Fruit fly (Drosophila melanogaster) whole organism, embryonic: ENCODE measurements around the gene CG14931.

Experiments
- CG10267 ChIP-seq: fragments of 200-800 bp; sonication (Bioruptor generic); optimal IDR thresholded peaks from 2 replicates; lab custom pipeline; 2018; ENCODE audit warnings: missing biosample characterization, mild to moderate bottlenecking, missing genetic modification characterization, moderate library complexity
- CG10462 ChIP-seq: fragments of 200-800 bp; sonication (Bioruptor generic); optimal IDR thresholded peaks from 2 replicates; lab custom pipeline; 2016; ENCODE audit warnings: missing biosample characterization, missing genetic modification characterization
- CG10543 ChIP-seq: fragments of 200-800 bp; sonication (Bioruptor generic); optimal IDR thresholded peaks from 3 replicates; lab custom pipeline; 2017; ENCODE audit warnings: missing biosample characterization, mild to moderate bottlenecking, missing genetic modification characterization, moderate library complexity
- CG11085 ChIP-seq: fragments of 200-800 bp; sonication (Bioruptor generic); IDR thresholded peaks from 2 replicates; pipeline ENCODE4 v1.3.6; 2022; ENCODE audit warnings: missing biosample characterization, missing genetic modification characterization
- CG11456 ChIP-seq: fragments of 200-800 bp; sonication (Bioruptor generic); IDR thresholded peaks from 3 replicates; pipeline ENCODE4 v1.3.6; 2022; ENCODE audit warnings: missing biosample characterization, missing genetic modification characterization
- CG15269 ChIP-seq: fragments of 200-800 bp; sonication (Bioruptor generic); optimal IDR thresholded peaks from 2 replicates; lab custom pipeline; 2018; ENCODE audit warnings: missing biosample characterization, mild to moderate bottlenecking, missing genetic modification characterization, moderate library complexity
- CG16813 ChIP-seq: fragments of 200-800 bp; sonication (Bioruptor generic); IDR thresholded peaks from 3 replicates; pipeline ENCODE4 v1.3.6; 2022; ENCODE audit warnings: missing biosample characterization, missing genetic modification characterization; ENCODE audit not compliant: partially characterized antibody
- CG17385 ChIP-seq: fragments of 200-800 bp; sonication (Bioruptor generic); optimal IDR thresholded peaks from 3 replicates; lab custom pipeline; 2018; ENCODE audit warnings: missing biosample characterization, mild to moderate bottlenecking, missing genetic modification characterization
- CG18599 ChIP-seq: fragments of 200-800 bp; sonication (Bioruptor generic); optimal IDR thresholded peaks from 3 replicates; lab custom pipeline; 2017; ENCODE audit warnings: missing biosample characterization, missing genetic modification characterization, mild to moderate bottlenecking, moderate library complexity, missing genetic modification reagents
- CG2678 ChIP-seq: fragments of 200-800 bp; sonication (Bioruptor generic); optimal IDR thresholded peaks from 3 replicates; lab custom pipeline; 2019; ENCODE audit warnings: missing biosample characterization, mild to moderate bottlenecking, missing genetic modification characterization, moderate library complexity
- CG2889 ChIP-seq: fragments of 200-800 bp; sonication (Bioruptor generic); IDR thresholded peaks from 3 replicates; pipeline ENCODE4 v1.3.6; 2022; ENCODE audit warnings: missing biosample characterization, missing genetic modification characterization
- CG30403 ChIP-seq: fragments of 200-800 bp; sonication (Bioruptor generic); optimal IDR thresholded peaks from 3 replicates; lab custom pipeline; 2016; ENCODE audit warnings: missing biosample characterization, missing genetic modification characterization
- CG3065 ChIP-seq: fragments of 200-800 bp; sonication (Bioruptor generic); optimal IDR thresholded peaks from 2 replicates; lab custom pipeline; 2016; ENCODE audit warnings: missing biosample characterization, missing genetic modification characterization
- CG31365 ChIP-seq: fragments of 200-800 bp; sonication (Bioruptor generic); optimal IDR thresholded peaks from 2 replicates; lab custom pipeline; 2018; ENCODE audit warnings: missing biosample characterization, mild to moderate bottlenecking, missing genetic modification characterization
- CG34376 ChIP-seq: fragments of 200-800 bp; sonication (Bioruptor generic); optimal IDR thresholded peaks from 2 replicates; lab custom pipeline; 2018; ENCODE audit warnings: missing biosample characterization, mild to moderate bottlenecking, missing genetic modification characterization
- CG3995 ChIP-seq: fragments of 200-800 bp; sonication (Bioruptor generic); optimal IDR thresholded peaks from 3 replicates; lab custom pipeline; 2016; ENCODE audit warnings: missing biosample characterization, missing genetic modification characterization
- CG6272 ChIP-seq: fragments of 200-800 bp; sonication (Bioruptor generic); IDR thresholded peaks from 2 replicates; pipeline ENCODE4 v1.3.6; 2022; ENCODE audit warnings: missing biosample characterization, missing genetic modification characterization
- CG6654 ChIP-seq: fragments of 200-800 bp; sonication (Bioruptor generic); optimal IDR thresholded peaks from 2 replicates; lab custom pipeline; 2017; ENCODE audit warnings: missing biosample characterization, mild to moderate bottlenecking, missing genetic modification characterization
- CG8359 ChIP-seq: fragments of 200-800 bp; sonication (Bioruptor generic); optimal IDR thresholded peaks from 2 replicates; lab custom pipeline; 2017; ENCODE audit warnings: missing biosample characterization, mild to moderate bottlenecking, missing genetic modification characterization, borderline replicate concordance
- CG8478 ChIP-seq: fragments of >200 bp; optimal IDR thresholded peaks from 2 replicates; lab custom pipeline; 2018
- CG8765 ChIP-seq: fragments of 200-800 bp; sonication (Bioruptor generic); IDR thresholded peaks from 2 replicates; pipeline ENCODE4 v1.3.6; 2022; ENCODE audit warnings: missing biosample characterization, missing genetic modification characterization
- CG8924 ChIP-seq: fragments of 200-800 bp; optimal IDR thresholded peaks from 3 replicates; lab custom pipeline; 2019; ENCODE audit warnings: missing biosample characterization, mild to moderate bottlenecking, missing genetic modification characterization, moderate library complexity
- CG9437 ChIP-seq: fragments of 200-800 bp; sonication (Bioruptor generic); optimal IDR thresholded peaks from 2 replicates; lab custom pipeline; 2018; ENCODE audit warnings: missing biosample characterization, mild to moderate bottlenecking, missing genetic modification characterization
- CG9932 ChIP-seq: fragments of 200-800 bp; sonication (Bioruptor generic); IDR thresholded peaks from 2 replicates; pipeline ENCODE4 v1.3.6; 2022; ENCODE audit warnings: missing biosample characterization, missing genetic modification characterization
- CTCF ChIP-seq: fragments of 200-800 bp; sonication (Bioruptor generic); optimal IDR thresholded peaks from 2 replicates; lab custom pipeline; 2017; ENCODE audit warnings: missing biosample characterization, mild to moderate bottlenecking, missing genetic modification characterization, moderate library complexity
- Chrac-16 ChIP-seq: fragments of 200-800 bp; sonication (Bioruptor generic); optimal IDR thresholded peaks from 3 replicates; lab custom pipeline; 2016; ENCODE audit warnings: missing biosample characterization, missing genetic modification characterization
- CkIIα-i1 ChIP-seq: fragments of 200-800 bp; sonication (Bioruptor generic); IDR thresholded peaks from 2 replicates; pipeline ENCODE4 v1.3.6; 2022; ENCODE audit warnings: missing biosample characterization, missing genetic modification characterization
- E2f2 ChIP-seq: fragments of 200-800 bp; sonication (Bioruptor generic); IDR thresholded peaks from 2 replicates; pipeline ENCODE4 v1.3.6; 2022; ENCODE audit warnings: missing biosample characterization, missing genetic modification characterization
- Eip74EF ChIP-seq, 2 experiments: fragments of 200-800 bp in 1 of 2; fragments of >200 bp in 1 of 2; sonication (Bioruptor generic) in 1 of 2; optimal IDR thresholded peaks; 2 replicates each; lab custom pipeline; 2017 to 2019; ENCODE audit warnings: missing biosample characterization in 2 of 2, missing genetic modification characterization in 2 of 2, mild to moderate bottlenecking in 1 of 2, moderate library complexity in 1 of 2
- Fer1 ChIP-seq: fragments of 200-800 bp; sonication (Bioruptor generic); optimal IDR thresholded peaks from 2 replicates; lab custom pipeline; 2017; ENCODE audit warnings: missing biosample characterization, mild to moderate bottlenecking, missing genetic modification characterization
- HHEX ChIP-seq: fragments of 200-800 bp; sonication (Bioruptor generic); optimal IDR thresholded peaks from 3 replicates; lab custom pipeline; 2017; ENCODE audit warnings: missing biosample characterization, mild to moderate bottlenecking, missing genetic modification characterization, missing genetic modification reagents
- HLH4C ChIP-seq: fragments of 200-800 bp; sonication (Bioruptor generic); IDR thresholded peaks from 3 replicates; pipeline ENCODE4 v1.3.6; 2022; ENCODE audit warnings: missing biosample characterization, missing genetic modification characterization; ENCODE audit not compliant: partially characterized antibody
- Mrtf ChIP-seq: fragments of 200-800 bp; sonication (Bioruptor generic); IDR thresholded peaks from 3 replicates; pipeline ENCODE4 v1.3.6; 2022; ENCODE audit warnings: missing biosample characterization, missing genetic modification characterization
- Xbp1 ChIP-seq: fragments of 200-800 bp; sonication (Bioruptor generic); optimal IDR thresholded peaks from 3 replicates; lab custom pipeline; 2016; ENCODE audit warnings: missing biosample characterization, mild to moderate bottlenecking, missing genetic modification characterization
- Xrp1 ChIP-seq: fragments of 200-800 bp; sonication (Bioruptor generic); IDR thresholded peaks from 2 replicates; pipeline ENCODE4 v1.3.6; 2022; ENCODE audit warnings: missing biosample characterization, missing genetic modification characterization
- ato ChIP-seq: fragments of 200-800 bp; sonication (Bioruptor generic); IDR thresholded peaks from 2 replicates; pipeline ENCODE4 v1.3.6; 2022; ENCODE audit warnings: missing biosample characterization, missing genetic modification characterization; ENCODE audit not compliant: partially characterized antibody
- bab2 ChIP-seq: fragments of 200-800 bp; sonication (Bioruptor generic); optimal IDR thresholded peaks from 2 replicates; lab custom pipeline; 2016; ENCODE audit warnings: missing biosample characterization, missing genetic modification characterization
- dm ChIP-seq: fragments of 200-800 bp; sonication (Bioruptor generic); optimal IDR thresholded peaks from 3 replicates; lab custom pipeline; 2016; ENCODE audit warnings: missing biosample characterization, missing genetic modification characterization
- hbn ChIP-seq: fragments of 200-800 bp; sonication (Bioruptor generic); IDR thresholded peaks from 2 replicates; pipeline ENCODE4 v1.3.6; 2022; ENCODE audit warnings: missing biosample characterization, missing genetic modification characterization; ENCODE audit not compliant: partially characterized antibody
- inv ChIP-seq: fragments of 200-800 bp; sonication (Bioruptor generic); IDR thresholded peaks from 2 replicates; pipeline ENCODE4 v1.3.6; 2022; ENCODE audit warnings: missing biosample characterization, missing genetic modification characterization; ENCODE audit not compliant: partially characterized antibody
- lola ChIP-seq, 3 experiments: fragments of >200 bp in 2 of 3; fragments of 200-800 bp in 1 of 3; sonication (Bioruptor generic) in 1 of 3; optimal IDR thresholded peaks; 2 replicates each; lab custom pipeline; 2017 to 2019; ENCODE audit warnings: missing biosample characterization in 3 of 3, missing genetic modification characterization in 3 of 3, mild to moderate bottlenecking in 1 of 3, moderate library complexity in 1 of 3
- odd ChIP-seq: fragments of 200-800 bp; sonication (Bioruptor generic); optimal IDR thresholded peaks from 2 replicates; lab custom pipeline; 2017; ENCODE audit warnings: missing biosample characterization, mild to moderate bottlenecking, missing genetic modification characterization
- ro ChIP-seq: fragments of 200-800 bp; sonication (Bioruptor generic); IDR thresholded peaks from 2 replicates; pipeline ENCODE4 v1.3.6; 2022; ENCODE audit warnings: missing biosample characterization, missing genetic modification characterization
- run ChIP-seq: fragments of 200-800 bp; sonication (Bioruptor generic); optimal IDR thresholded peaks from 3 replicates; lab custom pipeline; 2018; ENCODE audit warnings: missing biosample characterization, mild to moderate bottlenecking, missing genetic modification characterization
- sd ChIP-seq: fragments of 200-800 bp; sonication (Bioruptor generic); optimal IDR thresholded peaks from 3 replicates; lab custom pipeline; 2018; ENCODE audit warnings: missing biosample characterization, mild to moderate bottlenecking, missing genetic modification characterization, moderate library complexity
- sug ChIP-seq: fragments of 200-800 bp; optimal IDR thresholded peaks from 2 replicates; lab custom pipeline; 2019; ENCODE audit warnings: missing biosample characterization, mild to moderate bottlenecking, missing genetic modification characterization, moderate library complexity
- tap ChIP-seq: fragments of 200-800 bp; optimal IDR thresholded peaks from 3 replicates; lab custom pipeline; 2019; ENCODE audit warnings: missing biosample characterization, mild to moderate bottlenecking, missing genetic modification characterization, moderate library complexity
- tgo ChIP-seq: fragments of 200-800 bp; sonication (Bioruptor generic); IDR thresholded peaks from 3 replicates; pipeline ENCODE4 v1.3.6; 2022; ENCODE audit warnings: missing biosample characterization, missing genetic modification characterization
- yki ChIP-seq: fragments of >200 bp; optimal IDR thresholded peaks from 3 replicates; lab custom pipeline; 2018

The CG14931 gene

dm6 chr2L:11740595-11740994 is 47.5 kb upstream of the CG14931 start (continued):
- TF ChIP-seq run (tag; lab: Kevin White, UChicago) (peak; percentile 12), inv (GFP tag; lab: Robert Waterston, UW) (no peak), CG10462 (GFP tag; lab: Kevin White, UChicago) (no peak), CG9437 (GFP tag; lab: Kevin White, UChicago) (no peak), CG34376 (GFP tag; lab: Kevin White, UChicago) (peak; percentile 77), tgo (GFP tag; lab: Robert Waterston, UW) (no peak), CG2889 (GFP tag; lab: Robert Waterston, UW) (no peak), odd (no peak), CG10543 (GFP tag; lab: Kevin White, UChicago) (peak; percentile 54), Xrp1 (no peak), Mrtf (GFP tag; lab: Robert Waterston, UW) (no peak), CG3995 (GFP tag; lab: Kevin White, UChicago) (no peak), hbn (GFP tag; lab: Robert Waterston, UW) (no peak), CG10267 (tag; lab: Kevin White, UChicago) (no peak), CkIIα-i1 (GFP tag; lab: Robert Waterston, UW) (no peak), CG8765 (GFP tag; lab: Robert Waterston, UW) (no peak), Chrac-16 (GFP tag; lab: Kevin White, UChicago) (no peak), CG17385 (GFP tag; lab: Kevin White, UChicago) (no peak), Fer1 (GFP tag; lab: Kevin White, UChicago) (peak; percentile 11), CG11085 (GFP tag; lab: Robert Waterston, UW) (no peak), sug (tag; lab: Kevin White, UChicago) (peak; percentile 82), CG6272 (GFP tag; lab: Robert Waterston, UW) (no peak), yki (no peak), CG9932 (GFP tag; lab: Robert Waterston, UW) (no peak), CG8924 (no peak), CG11456 (GFP tag; lab: Robert Waterston, UW) (no peak), Xbp1 (GFP tag; lab: Kevin White, UChicago) (no peak), lola (GFP tag; optimal IDR thresholded peaks at IDR 0.05; lab: Kevin White, UChicago) (no peak), ro (GFP tag; lab: Robert Waterston, UW) (no peak), CG8478 (lab: Kevin White, UChicago) (no peak), CG16813 (GFP tag; lab: Robert Waterston, UW) (no peak), sd (peak; percentile 59), CG31365 (tag; lab: Kevin White, UChicago) (no peak), CG18599 (GFP tag; lab: Kevin White, UChicago) (peak; percentile 10), CTCF (no peak), bab2 (GFP tag; lab: Kevin White, UChicago) (no peak), HHEX (no peak)

- TF ChIP-seq CG9437 (GFP tag; lab: Kevin White, UChicago) = no peak
- TF ChIP-seq E2f2 (GFP tag; lab: Robert Waterston, UW) = no peak
- TF ChIP-seq tap (tag; lab: Kevin White, UChicago) = no peak
- no peak for TF ChIP-seq CG30403
- TF ChIP-seq Eip74EF (GFP tag; optimal IDR thresholded peaks at IDR 0.05; lab: Kevin White, UChicago) = no peak
- no peak for TF ChIP-seq CG8359 (GFP tag; lab: Kevin White, UChicago)
- no peak for TF ChIP-seq ro (GFP tag; lab: Robert Waterston, UW)
- TF ChIP-seq CG15269 (tag; lab: Kevin White, UChicago) = no peak
- TF ChIP-seq HLH4C (GFP tag; lab: Robert Waterston, UW) = no peak
- TF ChIP-seq CG2678 = no peak
- TF ChIP-seq ato = no peak
- TF ChIP-seq dm = no peak
- no peak for TF ChIP-seq CG3065 (GFP tag; lab: Kevin White, UChicago)
- no peak for TF ChIP-seq CG6654
Observed at dm6 chr2L:11753455-11753854, 34.7 kb upstream of the CG14931 start, which contains the start of gene CG42470. CG42470 (minus strand) TSS chr2L:11753555.
